Worm (Caenorhabditis elegans) whole organism, young adult: Measurements from ENCODE around the gene pgl-1.

Experiments
- let-526 ChIP-seq: fragments of 200-800 bp; sonication (Bioruptor generic); IDR thresholded peaks from 2 replicates; pipeline ENCODE4 v1.3.6; 2022; ENCODE audit warnings: missing genetic modification reagents, missing genetic modification characterization, missing compliant biosample characterization
- snpc-1.3 ChIP-seq: sonication (generic microtip); optimal IDR thresholded peaks from 2 replicates; lab custom pipeline; 2017; ENCODE audit warnings: missing genetic modification characterization, mild to moderate bottlenecking, missing compliant biosample characterization, antibody characterized with exemption, moderate library complexity, missing genotype, missing genetic modification reagents; ENCODE audit not compliant: insufficient read depth
- ztf-6 ChIP-seq: fragments of 200-800 bp; sonication (Bioruptor generic); IDR thresholded peaks from 2 replicates; pipeline ENCODE4 v1.3.6; 2022; ENCODE audit warnings: missing genetic modification reagents, missing genetic modification characterization, missing compliant biosample characterization

- TF ChIP-seq snpc-1.3 (tag; lab: Kevin White, UChicago) (no peak), ztf-6 (GFP tag; lab: Robert Waterston, UW) (no peak), let-526 (GFP tag; lab: Robert Waterston, UW) (no peak)
Measured at ce11 chrIV:7016502-7016901, 39.4 kb upstream of the pgl-1 start.
